Worm (Caenorhabditis elegans) whole organism, young adult: ENCODE measurements around the gene gdh-1.

Experiments used
- B0035.1 ChIP-seq: sonication (generic microtip); optimal IDR thresholded peaks from 2 replicates; lab custom pipeline; 2016; ENCODE audit warnings: missing genetic modification characterization, mild to moderate bottlenecking, missing compliant biosample characterization, missing genotype, missing genetic modification reagents
- B0336.3 ChIP-seq: fragments of 200-800 bp; sonication (Bioruptor generic); IDR thresholded peaks from 2 replicates; pipeline ENCODE4 v1.3.6; 2022; ENCODE audit warnings: missing genetic modification characterization, missing compliant biosample characterization
- C17E4.6 ChIP-seq: fragments of 200-800 bp; sonication (Bioruptor generic); IDR thresholded peaks from 2 replicates; pipeline ENCODE4 v1.3.6; 2022; ENCODE audit warnings: missing genetic modification reagents, missing genetic modification characterization, missing compliant biosample characterization
- D2030.7 ChIP-seq: fragments of 200-800 bp; sonication (Bioruptor generic); IDR thresholded peaks from 2 replicates; pipeline ENCODE4 v1.3.6; 2022; ENCODE audit warnings: missing genetic modification reagents, missing genetic modification characterization, missing compliant biosample characterization
- F33H1.4 ChIP-seq: fragments of 200-800 bp; sonication (Bioruptor generic); IDR thresholded peaks from 2 replicates; pipeline ENCODE4 v1.3.6; 2022; ENCODE audit warnings: missing genetic modification reagents, missing genetic modification characterization, missing compliant biosample characterization
- F39B2.1 ChIP-seq: fragments of 200-800 bp; sonication (Bioruptor generic); IDR thresholded peaks from 2 replicates; pipeline ENCODE4 v1.3.6; 2022; ENCODE audit warnings: missing genetic modification reagents, missing genetic modification characterization, missing compliant biosample characterization
- F49E8.2 ChIP-seq: sonication (generic microtip); optimal IDR thresholded peaks from 3 replicates; lab custom pipeline; 2017; ENCODE audit warnings: missing genetic modification characterization, mild to moderate bottlenecking, missing compliant biosample characterization, antibody characterized with exemption, moderate library complexity; ENCODE audit not compliant: insufficient read depth
- T26A5.8 ChIP-seq: sonication (generic microtip); optimal IDR thresholded peaks from 2 replicates; lab custom pipeline; 2016; ENCODE audit warnings: missing genetic modification characterization, missing compliant biosample characterization
- Y53G8AR.9 ChIP-seq: fragments of 200-800 bp; sonication (Bioruptor generic); conservative IDR thresholded peaks from 2 replicates; pipeline ENCODE4 v1.3.6; 2022; ENCODE audit warnings: missing genetic modification reagents, missing genetic modification characterization, missing compliant biosample characterization
- Y95B8A.8 ChIP-seq: fragments of 200-800 bp; sonication (Bioruptor generic); IDR thresholded peaks from 2 replicates; pipeline ENCODE4 v1.3.6; 2022; ENCODE audit warnings: missing genetic modification reagents, missing genetic modification characterization, missing compliant biosample characterization
- aptf-2 ChIP-seq: fragments of 200-800 bp; sonication (Bioruptor generic); conservative IDR thresholded peaks from 2 replicates; pipeline ENCODE4 v1.3.6; 2022; ENCODE audit warnings: missing genetic modification reagents, missing genetic modification characterization, missing compliant biosample characterization
- aptf-3 ChIP-seq: fragments of 200-800 bp; sonication (Bioruptor generic); IDR thresholded peaks from 2 replicates; pipeline ENCODE4 v1.3.6; 2022; ENCODE audit warnings: missing genetic modification characterization, missing compliant biosample characterization
- attf-3 ChIP-seq: fragments of 200-800 bp; sonication (Bioruptor generic); conservative IDR thresholded peaks from 2 replicates; pipeline ENCODE4 v1.3.6; 2022; ENCODE audit warnings: missing genetic modification reagents, missing genetic modification characterization, missing compliant biosample characterization
- attf-5 ChIP-seq: fragments of 200-800 bp; sonication (Bioruptor generic); optimal IDR thresholded peaks from 2 replicates; lab custom pipeline; 2018; ENCODE audit warnings: mild to moderate bottlenecking, missing genetic modification characterization, missing compliant biosample characterization
- bed-1 ChIP-seq: fragments of 200-800 bp; sonication (Bioruptor generic); IDR thresholded peaks from 2 replicates; pipeline ENCODE4 v1.3.6; 2022; ENCODE audit warnings: missing genetic modification reagents, missing genetic modification characterization, missing compliant biosample characterization
- cebp-1 ChIP-seq, 2 experiments: fragments of 200-800 bp in 1 of 2; sonication (Bioruptor generic) in 1 of 2; sonication (generic microtip) in 1 of 2; IDR thresholded peaks in 1 of 2; optimal IDR thresholded peaks in 1 of 2; 2 replicates each; pipeline versions ENCODE4 v1.3.6 to Lab custom; 2017 to 2022; ENCODE audit warnings: missing compliant biosample characterization in 2 of 2, missing genetic modification characterization in 2 of 2, mild to moderate bottlenecking in 1 of 2, missing genetic modification reagents in 1 of 2, moderate library complexity in 1 of 2
- ceh-79 ChIP-seq: sonication (generic microtip); optimal IDR thresholded peaks from 2 replicates; lab custom pipeline; 2017; ENCODE audit warnings: mild to moderate bottlenecking, missing genetic modification characterization, missing compliant biosample characterization
- die-1 ChIP-seq: sonication (generic microtip); optimal IDR thresholded peaks from 2 replicates; lab custom pipeline; 2016; ENCODE audit warnings: missing genotype, mild to moderate bottlenecking, missing genetic modification characterization, missing compliant biosample characterization
- dox-1 ChIP-seq: fragments of 200-800 bp; sonication (Bioruptor generic); IDR thresholded peaks from 2 replicates; pipeline ENCODE4 v1.3.6; 2022; ENCODE audit warnings: missing genetic modification reagents, missing genetic modification characterization, missing compliant biosample characterization
- dpl-1 ChIP-seq: fragments of 150-350 bp; optimal IDR thresholded peaks from 2 replicates; lab custom pipeline; 2014; ENCODE audit warnings: missing biosample characterization, missing genetic modification reagents, missing genetic modification characterization
- egl-44 ChIP-seq: fragments of 200-800 bp; sonication (Bioruptor generic); IDR thresholded peaks from 2 replicates; pipeline ENCODE4 v1.3.6; 2022; ENCODE audit warnings: missing genetic modification reagents, missing genetic modification characterization, missing compliant biosample characterization
- hmg-1.2 ChIP-seq: fragments of 200-800 bp; sonication (Bioruptor generic); IDR thresholded peaks from 2 replicates; pipeline ENCODE4 v1.3.6; 2022; ENCODE audit warnings: missing genetic modification reagents, missing genetic modification characterization, missing compliant biosample characterization
- hmg-20 ChIP-seq: fragments of 200-800 bp; sonication (Bioruptor generic); IDR thresholded peaks from 2 replicates; pipeline ENCODE4 v1.3.6; 2022; ENCODE audit warnings: missing genetic modification reagents, missing genetic modification characterization, missing compliant biosample characterization
- hrde-1 ChIP-seq: sonication (generic microtip); optimal IDR thresholded peaks from 2 replicates; lab custom pipeline; 2016; ENCODE audit warnings: missing genetic modification characterization, mild to moderate bottlenecking, missing compliant biosample characterization, moderate library complexity, missing genotype, missing genetic modification reagents, borderline replicate concordance
- lag-1 ChIP-seq: fragments of 200-800 bp; sonication (Bioruptor generic); IDR thresholded peaks from 2 replicates; pipeline ENCODE4 v1.3.6; 2022; ENCODE audit warnings: missing genetic modification reagents, missing genetic modification characterization, missing compliant biosample characterization
- let-607 ChIP-seq, 2 experiments: fragments of 200-800 bp in 1 of 2; sonication (Bioruptor generic) in 1 of 2; sonication (generic microtip) in 1 of 2; optimal IDR thresholded peaks; 2 replicates each; lab custom pipeline; 2016 to 2018; ENCODE audit warnings: mild to moderate bottlenecking in 2 of 2, missing compliant biosample characterization in 2 of 2, missing genetic modification characterization in 2 of 2, moderate library complexity in 2 of 2, missing genotype in 1 of 2
- lin-54 ChIP-seq: fragments of 200-800 bp; sonication (Bioruptor generic); optimal IDR thresholded peaks from 2 replicates; lab custom pipeline; 2018; ENCODE audit warnings: mild to moderate bottlenecking, missing genetic modification characterization, missing compliant biosample characterization
- lsl-1 ChIP-seq: fragments of 200-800 bp; sonication (Bioruptor generic); optimal IDR thresholded peaks from 2 replicates; lab custom pipeline; 2018; ENCODE audit warnings: mild to moderate bottlenecking, missing genetic modification characterization, moderate library complexity, missing compliant biosample characterization
- lsy-27 ChIP-seq: sonication (generic microtip); optimal IDR thresholded peaks from 2 replicates; lab custom pipeline; 2017; ENCODE audit warnings: missing genetic modification characterization, mild to moderate bottlenecking, missing compliant biosample characterization, antibody characterized with exemption, missing genotype, borderline replicate concordance; ENCODE audit not compliant: insufficient read depth
- madf-3 ChIP-seq: fragments of 200-800 bp; sonication (Bioruptor generic); IDR thresholded peaks from 2 replicates; pipeline ENCODE4 v1.3.6; 2022; ENCODE audit warnings: missing genetic modification reagents, missing genetic modification characterization, missing compliant biosample characterization
- mes-4 ChIP-seq: sonication (generic microtip); optimal IDR thresholded peaks from 2 replicates; lab custom pipeline; 2016; ENCODE audit warnings: missing genotype, missing genetic modification characterization, missing compliant biosample characterization
- nfyb-1 ChIP-seq: fragments of 200-800 bp; sonication (Bioruptor generic); IDR thresholded peaks from 2 replicates; pipeline ENCODE4 v1.3.6; 2022; ENCODE audit warnings: missing genetic modification reagents, missing genetic modification characterization, missing compliant biosample characterization
- nhr-120 ChIP-seq: fragments of 200-800 bp; sonication (Bioruptor generic); IDR thresholded peaks from 2 replicates; pipeline ENCODE4 v1.3.6; 2022; ENCODE audit warnings: missing genetic modification characterization, missing compliant biosample characterization
- nhr-80 ChIP-seq: sonication (generic microtip); optimal IDR thresholded peaks from 2 replicates; lab custom pipeline; 2016; ENCODE audit warnings: missing genetic modification characterization, missing compliant biosample characterization
- pbrm-1 ChIP-seq: fragments of 200-800 bp; sonication (Bioruptor generic); IDR thresholded peaks from 2 replicates; pipeline ENCODE4 v1.3.6; 2022; ENCODE audit warnings: missing genetic modification reagents, missing genetic modification characterization, missing compliant biosample characterization
- pha-4 ChIP-seq: fragments of 150-350 bp; sonication (generic microtip); optimal IDR thresholded peaks from 2 replicates; lab custom pipeline; 2014; ENCODE audit warnings: missing biosample characterization, missing genetic modification reagents, missing genetic modification characterization
- rcor-1 ChIP-seq: fragments of 200-800 bp; sonication (Bioruptor generic); IDR thresholded peaks from 2 replicates; pipeline ENCODE4 v1.3.6; 2022; ENCODE audit warnings: missing genetic modification reagents, missing genetic modification characterization, missing compliant biosample characterization
- rec-8 ChIP-seq, 2 experiments: sonication (generic microtip); optimal IDR thresholded peaks; 2 replicates each; lab custom pipeline; 2016; ENCODE audit warnings: mild to moderate bottlenecking in 2 of 2, missing genetic modification characterization in 2 of 2, missing genetic modification reagents in 2 of 2, missing genotype in 2 of 2, missing biosample characterization in 1 of 2, missing compliant biosample characterization in 1 of 2, moderate library complexity in 1 of 2
- sdz-38 ChIP-seq: sonication (generic microtip); optimal IDR thresholded peaks from 2 replicates; lab custom pipeline; 2016; ENCODE audit warnings: missing genotype, missing genetic modification characterization, missing compliant biosample characterization
- sea-2 ChIP-seq: fragments of 200-800 bp; sonication (Bioruptor generic); IDR thresholded peaks from 2 replicates; pipeline ENCODE4 v1.3.6; 2022; ENCODE audit warnings: missing genetic modification characterization, missing compliant biosample characterization
- sptf-2 ChIP-seq: fragments of 200-800 bp; sonication (Bioruptor generic); optimal IDR thresholded peaks from 2 replicates; lab custom pipeline; 2018; ENCODE audit warnings: mild to moderate bottlenecking, missing genetic modification characterization, missing compliant biosample characterization
- tbp1 ChIP-seq: fragments of 200-800 bp; sonication (Bioruptor generic); optimal IDR thresholded peaks from 2 replicates; lab custom pipeline; 2018; ENCODE audit warnings: mild to moderate bottlenecking, missing genetic modification characterization, missing compliant biosample characterization
- tlf-1 ChIP-seq: fragments of 200-800 bp; sonication (Bioruptor generic); optimal IDR thresholded peaks from 2 replicates; lab custom pipeline; 2018; ENCODE audit warnings: mild to moderate bottlenecking, missing genetic modification characterization, missing compliant biosample characterization
- unc-62 ChIP-seq: fragments of 150-350 bp; optimal IDR thresholded peaks from 2 replicates; lab custom pipeline; 2014; ENCODE audit warnings: missing biosample characterization, missing genetic modification reagents, missing genetic modification characterization
- ztf-25 ChIP-seq: fragments of 200-800 bp; sonication (Bioruptor generic); IDR thresholded peaks from 2 replicates; pipeline ENCODE4 v1.3.6; 2022; ENCODE audit warnings: missing genetic modification reagents, missing genetic modification characterization, missing compliant biosample characterization
- ztf-28 ChIP-seq: fragments of 200-800 bp; sonication (Bioruptor generic); IDR thresholded peaks from 2 replicates; pipeline ENCODE4 v1.3.6; 2022; ENCODE audit warnings: missing genetic modification reagents, missing genetic modification characterization, missing compliant biosample characterization
- ztf-6 ChIP-seq: fragments of 200-800 bp; sonication (Bioruptor generic); IDR thresholded peaks from 2 replicates; pipeline ENCODE4 v1.3.6; 2022; ENCODE audit warnings: missing genetic modification reagents, missing genetic modification characterization, missing compliant biosample characterization

gdh-1 gene

DNA sequence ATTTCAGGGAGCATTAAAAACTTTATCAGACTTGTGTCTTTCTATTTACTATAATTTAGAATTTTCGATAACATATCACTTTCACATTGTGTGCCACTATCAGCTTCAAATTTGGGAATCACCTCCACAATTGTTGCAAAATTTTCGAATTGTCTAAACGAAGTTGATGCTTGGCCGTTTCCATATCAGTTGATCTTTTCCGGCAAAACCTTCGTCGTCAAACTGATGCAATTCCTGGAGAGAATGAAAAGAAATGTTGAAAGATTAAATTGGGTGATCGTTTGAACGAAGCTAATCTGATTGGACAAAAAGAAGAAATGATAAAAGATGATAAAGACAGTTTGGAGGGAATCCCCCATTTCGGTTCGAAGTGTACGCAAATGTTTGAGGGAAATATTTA is 2.5 kb downstream of the gdh-1 start (continued):
- peak; percentile 41 for TF ChIP-seq F49E8.2 (tag; lab: Kevin White, UChicago)
- TF ChIP-seq Y53G8AR.9 (GFP tag; lab: Robert Waterston, UW) = peak; percentile 83
- TF ChIP-seq lin-54 (GFP tag; lab: Kevin White, UChicago) = peak; percentile 64
- TF ChIP-seq F33H1.4 (GFP tag; lab: Robert Waterston, UW) = no peak
- TF ChIP-seq hmg-20 (GFP tag; lab: Robert Waterston, UW) = no peak; the same call in 1 of the 2 replicates
- no peak for TF ChIP-seq C17E4.6 (GFP tag; lab: Robert Waterston, UW)
- TF ChIP-seq hmg-1.2 (GFP tag; lab: Robert Waterston, UW) = peak; percentile 26; the same call in 1 of the 2 replicates
- peak; percentile 71 for TF ChIP-seq pha-4 (tag; lab: Kevin White, UChicago)
- no peak for TF ChIP-seq mes-4
- TF ChIP-seq ztf-6 = no peak
- no peak for TF ChIP-seq ztf-28 (GFP tag; lab: Robert Waterston, UW)
- no peak for TF ChIP-seq aptf-2 (GFP tag; lab: Robert Waterston, UW)
- TF ChIP-seq Y95B8A.8 = no peak
- peak; percentile 23 for TF ChIP-seq T26A5.8 (tag; lab: Kevin White, UChicago)
- TF ChIP-seq unc-62 = no peak
- TF ChIP-seq tbp1 (GFP tag; lab: Kevin White, UChicago) = peak; percentile 31
- TF ChIP-seq F39B2.1 = no peak
- TF ChIP-seq pbrm-1 = peak; percentile 44; the same call in 1 of the 2 replicates
- TF ChIP-seq bed-1 (GFP tag; lab: Robert Waterston, UW) = no peak
- 0 out of 2 replicates have a peak, but pooled peaks have one; percentile 16 for TF ChIP-seq rcor-1 (GFP tag; lab: Robert Waterston, UW)
- TF ChIP-seq die-1 (tag; lab: Kevin White, UChicago) = peak; percentile 28
- TF ChIP-seq ztf-25 = no peak
- TF ChIP-seq B0336.3 (GFP tag; lab: Robert Waterston, UW) = 0 out of 2 replicates have a peak, but pooled peaks have one; percentile 22
- TF ChIP-seq dpl-1 (GFP tag; lab: Kevin White, UChicago) = no peak
- TF ChIP-seq madf-3 (GFP tag; lab: Robert Waterston, UW) = peak; percentile 67; the same call in 1 of the 2 replicates
- 0 out of 2 replicates have a peak, but pooled peaks have one; percentile 17 for TF ChIP-seq egl-44 (GFP tag; lab: Robert Waterston, UW)
- TF ChIP-seq lsy-27 (tag; lab: Kevin White, UChicago) = no peak
- peak; percentile 64 for TF ChIP-seq tlf-1
- TF ChIP-seq sea-2 (GFP tag; lab: Robert Waterston, UW) = no peak
- peak; percentile 63 for TF ChIP-seq cebp-1 (GFP tag; IDR thresholded peaks at IDR 0.05; lab: Robert Waterston, UW)
- peak; percentile 65 for TF ChIP-seq cebp-1 (tag; optimal IDR thresholded peaks at IDR 0.05; lab: Kevin White, UChicago)
- TF ChIP-seq nfyb-1 (GFP tag; lab: Robert Waterston, UW) = no peak
- TF ChIP-seq rec-8 (tag; optimal IDR thresholded peaks at IDR 0.05; lab: Kevin White, UChicago) = no peak
- peak; percentile 21; the same call in 1 of the 2 replicates for TF ChIP-seq dox-1 (GFP tag; lab: Robert Waterston, UW)
- no peak for TF ChIP-seq lag-1 (GFP tag; lab: Robert Waterston, UW)
- TF ChIP-seq nhr-80 (tag; lab: Kevin White, UChicago) = peak; percentile 95
- 0 out of 2 replicates have a peak, but pooled peaks have one; percentile 20 for TF ChIP-seq D2030.7 (GFP tag; lab: Robert Waterston, UW)
- no peak for TF ChIP-seq nhr-120 (GFP tag; lab: Robert Waterston, UW)
- TF ChIP-seq attf-3 = no peak
- TF ChIP-seq ceh-79 (tag; lab: Kevin White, UChicago) = no peak
- no peak for TF ChIP-seq lsl-1 (GFP tag; lab: Kevin White, UChicago)
- TF ChIP-seq hrde-1 (tag; lab: Kevin White, UChicago) = peak; percentile 16
- TF ChIP-seq attf-5 (GFP tag; lab: Kevin White, UChicago) = no peak
- TF ChIP-seq aptf-3 (GFP tag; lab: Robert Waterston, UW) = no peak
- TF ChIP-seq sptf-2 (GFP tag; lab: Kevin White, UChicago) = no peak
- no peak for TF ChIP-seq B0035.1 (tag; lab: Kevin White, UChicago)
- TF ChIP-seq let-607 (tag; optimal IDR thresholded peaks at IDR 0.05; lab: Kevin White, UChicago) = peak in 1 of 2 experiments; percentile 76
- TF ChIP-seq sdz-38 (tag; lab: Kevin White, UChicago) = no peak
